Worm (Caenorhabditis elegans) whole organism, L3 larva: ENCODE measurements around the gene cup-4.
A peak's percentile ranks its signal among the peaks of the same experiment; 100 is the strongest.

Source experiments
- R02D3.7 ChIP-seq: fragments of 150-350 bp; optimal IDR thresholded peaks from 2 replicates; lab custom pipeline; 2014; ENCODE audit warnings: missing biosample characterization, missing genetic modification characterization
- ZK546.5 ChIP-seq: sonication (generic microtip); optimal IDR thresholded peaks from 2 replicates; lab custom pipeline; 2017; ENCODE audit warnings: missing biosample characterization, missing genetic modification characterization
- aly-2 ChIP-seq: fragments of 150-350 bp; optimal IDR thresholded peaks from 2 replicates; lab custom pipeline; 2014; ENCODE audit warnings: missing biosample characterization, missing genetic modification characterization
- ama-1 ChIP-seq: fragments of 150-350 bp; optimal IDR thresholded peaks from 2 replicates; lab custom pipeline; 2018
- ceh-16 ChIP-seq: sonication (generic microtip); optimal IDR thresholded peaks from 2 replicates; lab custom pipeline; 2017; ENCODE audit warnings: missing biosample characterization, missing genetic modification characterization
- ceh-28 ChIP-seq: fragments of 150-350 bp; optimal IDR thresholded peaks from 2 replicates; lab custom pipeline; 2014; ENCODE audit warnings: missing biosample characterization, missing genetic modification reagents, missing genetic modification characterization
- ceh-82 ChIP-seq: fragments of 150-350 bp; optimal IDR thresholded peaks from 2 replicates; lab custom pipeline; 2014; ENCODE audit warnings: missing biosample characterization, missing genetic modification characterization
- ceh-9 ChIP-seq: sonication (generic microtip); optimal IDR thresholded peaks from 2 replicates; lab custom pipeline; 2018; ENCODE audit warnings: missing biosample characterization, missing genetic modification characterization
- daf-12 ChIP-seq: fragments of 150-350 bp; optimal IDR thresholded peaks from 2 replicates; lab custom pipeline; 2014; ENCODE audit warnings: missing biosample characterization, missing genetic modification reagents, missing genetic modification characterization
- egl-27 ChIP-seq: sonication (generic microtip); optimal IDR thresholded peaks from 4 replicates; lab custom pipeline; 2017; ENCODE audit warnings: missing biosample characterization, missing genetic modification reagents, missing genetic modification characterization
- egl-5 ChIP-seq: fragments of 150-350 bp; optimal IDR thresholded peaks from 2 replicates; lab custom pipeline; 2017; ENCODE audit warnings: missing biosample characterization, missing genetic modification reagents, missing genetic modification characterization, inconsistent platforms
- elt-1 ChIP-seq: fragments of 150-350 bp; optimal IDR thresholded peaks from 2 replicates; lab custom pipeline; 2014; ENCODE audit warnings: missing biosample characterization, missing genetic modification characterization
- elt-2 ChIP-seq: sonication (generic microtip); optimal IDR thresholded peaks from 2 replicates; lab custom pipeline; 2016; ENCODE audit warnings: missing genetic modification reagents, mild to moderate bottlenecking, missing genetic modification characterization, missing compliant biosample characterization
- elt-3 ChIP-seq, 3 experiments: fragments of 150-350 bp in 1 of 3; sonication (generic microtip) in 2 of 3; optimal IDR thresholded peaks; 2 replicates in 2 of 3; 4 replicates in 1 of 3; lab custom pipeline; 2014 to 2017; ENCODE audit warnings: missing biosample characterization in 3 of 3, missing genetic modification characterization in 3 of 3
- eor-1 ChIP-seq, 2 experiments: fragments of 150-350 bp; optimal IDR thresholded peaks; 2 replicates each; lab custom pipeline; 2014 to 2018; ENCODE audit warnings: missing biosample characterization in 2 of 2, missing genetic modification characterization in 2 of 2
- fkh-10 ChIP-seq: sonication (generic microtip); optimal IDR thresholded peaks from 2 replicates; lab custom pipeline; 2017; ENCODE audit warnings: missing biosample characterization, missing genetic modification reagents, missing genetic modification characterization
- fkh-2 ChIP-seq: fragments of 150-350 bp; optimal IDR thresholded peaks from 2 replicates; lab custom pipeline; 2014; ENCODE audit warnings: missing biosample characterization, missing genetic modification reagents, missing genetic modification characterization
- fos-1 ChIP-seq: fragments of 150-350 bp; optimal IDR thresholded peaks from 2 replicates; lab custom pipeline; 2014; ENCODE audit warnings: missing biosample characterization, missing genetic modification characterization
- hmg-11 ChIP-seq: sonication (generic microtip); optimal IDR thresholded peaks from 2 replicates; lab custom pipeline; 2016; ENCODE audit warnings: missing genetic modification characterization, missing compliant biosample characterization
- jun-1 ChIP-seq: fragments of 150-350 bp; optimal IDR thresholded peaks from 2 replicates; lab custom pipeline; 2014; ENCODE audit warnings: missing biosample characterization, missing genetic modification reagents, missing genetic modification characterization
- lin-15B ChIP-seq: fragments of 150-350 bp; optimal IDR thresholded peaks from 2 replicates; lab custom pipeline; 2014; ENCODE audit warnings: missing biosample characterization, missing genetic modification characterization
- lin-39 ChIP-seq: fragments of 150-350 bp; optimal IDR thresholded peaks from 2 replicates; lab custom pipeline; 2018; ENCODE audit warnings: missing biosample characterization, missing genetic modification reagents, missing genetic modification characterization
- lsy-12 ChIP-seq: sonication (generic microtip); optimal IDR thresholded peaks from 2 replicates; lab custom pipeline; 2016; ENCODE audit warnings: mild to moderate bottlenecking, missing genetic modification characterization, missing compliant biosample characterization
- mdl-1 ChIP-seq: fragments of 150-350 bp; optimal IDR thresholded peaks from 2 replicates; lab custom pipeline; 2014; ENCODE audit warnings: missing biosample characterization, missing genetic modification characterization
- mml-1 ChIP-seq: fragments of 150-350 bp; sonication (generic microtip); optimal IDR thresholded peaks from 3 replicates; lab custom pipeline; 2014; ENCODE audit warnings: missing biosample characterization, missing genetic modification characterization
- nfya-1 ChIP-seq: sonication (generic microtip); optimal IDR thresholded peaks from 2 replicates; lab custom pipeline; 2017; ENCODE audit warnings: missing genetic modification characterization, mild to moderate bottlenecking, missing compliant biosample characterization, antibody characterized with exemption, moderate library complexity; ENCODE audit not compliant: insufficient read depth
- nhr-11 ChIP-seq: fragments of 150-350 bp; optimal IDR thresholded peaks from 2 replicates; lab custom pipeline; 2014; ENCODE audit warnings: missing biosample characterization, missing genetic modification characterization
- nhr-12 ChIP-seq: fragments of 150-350 bp; optimal IDR thresholded peaks from 2 replicates; lab custom pipeline; 2014; ENCODE audit warnings: missing biosample characterization, missing genetic modification characterization
- nhr-23 ChIP-seq: fragments of 150-350 bp; optimal IDR thresholded peaks from 2 replicates; lab custom pipeline; 2014; ENCODE audit warnings: missing biosample characterization, missing genetic modification reagents, missing genetic modification characterization
- nhr-237 ChIP-seq: fragments of 150-350 bp; optimal IDR thresholded peaks from 2 replicates; lab custom pipeline; 2014; ENCODE audit warnings: missing biosample characterization, missing genetic modification characterization
- nhr-25 ChIP-seq: sonication (generic microtip); optimal IDR thresholded peaks from 2 replicates; lab custom pipeline; 2017; ENCODE audit warnings: missing biosample characterization, missing genetic modification characterization
- nhr-28 ChIP-seq: fragments of 150-350 bp; optimal IDR thresholded peaks from 2 replicates; lab custom pipeline; 2014; ENCODE audit warnings: missing biosample characterization, missing genetic modification characterization
- nhr-43 ChIP-seq: sonication (generic microtip); optimal IDR thresholded peaks from 2 replicates; lab custom pipeline; 2016; ENCODE audit warnings: mild to moderate bottlenecking, missing genetic modification characterization, missing compliant biosample characterization; ENCODE audit not compliant: poor library complexity, severe bottlenecking
- nhr-67 ChIP-seq: fragments of 150-350 bp; optimal IDR thresholded peaks from 2 replicates; lab custom pipeline; 2014; ENCODE audit warnings: missing biosample characterization, missing genetic modification characterization
- nhr-76 ChIP-seq: fragments of 150-350 bp; sonication (generic microtip); optimal IDR thresholded peaks from 5 replicates; lab custom pipeline; 2014; ENCODE audit warnings: missing biosample characterization, missing genetic modification characterization
- nhr-77 ChIP-seq: fragments of 150-350 bp; optimal IDR thresholded peaks from 2 replicates; lab custom pipeline; 2014; ENCODE audit warnings: missing biosample characterization, missing genetic modification characterization
- pha-4 ChIP-seq: fragments of 150-350 bp; optimal IDR thresholded peaks from 2 replicates; lab custom pipeline; 2014; ENCODE audit warnings: missing biosample characterization, missing genetic modification reagents, missing genetic modification characterization
- pqm-1 ChIP-seq: fragments of 150-350 bp; optimal IDR thresholded peaks from 2 replicates; lab custom pipeline; 2017; ENCODE audit warnings: missing biosample characterization, missing genetic modification characterization, inconsistent platforms
- sea-2 ChIP-seq: fragments of 150-350 bp; sonication (generic microtip); optimal IDR thresholded peaks from 4 replicates; lab custom pipeline; 2014; ENCODE audit warnings: missing biosample characterization, missing genetic modification reagents, missing genetic modification characterization
- skn-1 ChIP-seq: fragments of 150-350 bp; optimal IDR thresholded peaks from 2 replicates; lab custom pipeline; 2014; ENCODE audit warnings: missing biosample characterization, missing genetic modification characterization
- snpc-4 ChIP-seq: fragments of 150-350 bp; optimal IDR thresholded peaks from 2 replicates; lab custom pipeline; 2014; ENCODE audit warnings: missing biosample characterization, missing genetic modification characterization
- tbx-2 ChIP-seq: sonication (generic microtip); optimal IDR thresholded peaks from 2 replicates; lab custom pipeline; 2016; ENCODE audit warnings: mild to moderate bottlenecking, missing genetic modification characterization, missing compliant biosample characterization
- unc-39 ChIP-seq: sonication (generic microtip); optimal IDR thresholded peaks from 4 replicates; lab custom pipeline; 2017; ENCODE audit warnings: missing biosample characterization, missing genetic modification characterization
- unc-62 ChIP-seq: fragments of 150-350 bp; sonication (generic microtip); optimal IDR thresholded peaks from 4 replicates; lab custom pipeline; 2014; ENCODE audit warnings: missing biosample characterization, missing genetic modification reagents, missing genetic modification characterization
- zag-1 ChIP-seq: fragments of 150-350 bp; optimal IDR thresholded peaks from 2 replicates; lab custom pipeline; 2014; ENCODE audit warnings: missing biosample characterization, missing genetic modification characterization
- ztf-11 ChIP-seq: fragments of 150-350 bp; optimal IDR thresholded peaks from 2 replicates; lab custom pipeline; 2014; ENCODE audit warnings: missing biosample characterization, missing genetic modification characterization
- ztf-4 ChIP-seq: fragments of 150-350 bp; optimal IDR thresholded peaks from 2 replicates; lab custom pipeline; 2014; ENCODE audit warnings: missing biosample characterization, missing genetic modification characterization

The cup-4 gene

ce11 chrIII:7891573-7892306, 25.5 kb downstream of the cup-4 start, which contains the start of the genes ZK688.5 and fahd-1:
Gene ZK688.5, minus strand, starts transcription at chrIII:7891623.
Gene fahd-1, plus strand, starts transcription at chrIII:7892256.
- peak; percentile 25 for TF ChIP-seq ceh-82
- TF ChIP-seq elt-2 = peak; percentile 59
- peak; percentile 56 for TF ChIP-seq ama-1
- TF ChIP-seq egl-5 (tag; lab: Kevin White, UChicago) = peak; percentile 44
- no peak for TF ChIP-seq skn-1 (tag; lab: Kevin White, UChicago)
- TF ChIP-seq unc-39 = no peak
- TF ChIP-seq daf-12 (tag; lab: Kevin White, UChicago) = no peak
- no peak for TF ChIP-seq nhr-77 (tag; lab: Kevin White, UChicago)
- no peak for TF ChIP-seq tbx-2
- TF ChIP-seq egl-27 (tag; lab: Kevin White, UChicago) = peak; percentile 19
- no peak for TF ChIP-seq fos-1
- no peak for TF ChIP-seq nhr-12 (tag; lab: Kevin White, UChicago)
- peak; percentile 66 for TF ChIP-seq nhr-23 (tag; lab: Kevin White, UChicago)
- no peak for TF ChIP-seq nhr-28
- TF ChIP-seq ztf-11 (tag; lab: Kevin White, UChicago) = no peak
- peak; percentile 12 for TF ChIP-seq pqm-1 (tag; lab: Kevin White, UChicago)
- peak; percentile 66 for TF ChIP-seq ceh-28 (tag; lab: Kevin White, UChicago)
- peak; percentile 47 for TF ChIP-seq snpc-4
- no peak for TF ChIP-seq sea-2 (GFP tag; lab: Kevin White, UChicago)
- TF ChIP-seq nhr-237 (tag; lab: Kevin White, UChicago) = no peak
- TF ChIP-seq ceh-9 = no peak
- TF ChIP-seq nhr-25 = peak; percentile 91
- TF ChIP-seq lin-39 (tag; lab: Kevin White, UChicago) = peak; percentile 86
- TF ChIP-seq elt-3 (tag; optimal IDR thresholded peaks at IDR 0.05; lab: Kevin White, UChicago) = no peak
- TF ChIP-seq hmg-11 (tag; lab: Kevin White, UChicago) = peak; percentile 77
- no peak for TF ChIP-seq zag-1 (tag; lab: Kevin White, UChicago)
- TF ChIP-seq aly-2 (tag; lab: Kevin White, UChicago) = no peak
- TF ChIP-seq nhr-11 (tag; lab: Kevin White, UChicago) = no peak
- peak; percentile 75 for TF ChIP-seq nhr-43
- TF ChIP-seq mml-1 (tag; lab: Kevin White, UChicago) = no peak
- no peak for TF ChIP-seq unc-62 (GFP tag; lab: Kevin White, UChicago)
- TF ChIP-seq fkh-2 (tag; lab: Kevin White, UChicago) = no peak
- peak; percentile 51 for TF ChIP-seq mdl-1 (tag; lab: Kevin White, UChicago)
- no peak for TF ChIP-seq elt-1 (tag; lab: Kevin White, UChicago)
- peak; percentile 68 for TF ChIP-seq lsy-12 (tag; lab: Kevin White, UChicago)
- no peak for TF ChIP-seq ceh-16 (tag; lab: Kevin White, UChicago)
- TF ChIP-seq nhr-67 (tag; lab: Kevin White, UChicago) = no peak
- peak; percentile 38 for TF ChIP-seq nhr-76 (tag; lab: Kevin White, UChicago)
- no peak for TF ChIP-seq eor-1 (tag; optimal IDR thresholded peaks at IDR 0.05; lab: Kevin White, UChicago)
- TF ChIP-seq fkh-10 = no peak
- TF ChIP-seq nfya-1 = peak; percentile 88
- no peak for TF ChIP-seq ztf-4
- peak; percentile 69 for TF ChIP-seq lin-15B (tag; lab: Kevin White, UChicago)
- TF ChIP-seq jun-1 (tag; lab: Kevin White, UChicago) = peak; percentile 50
- peak; percentile 80 for TF ChIP-seq pha-4 (tag; lab: Kevin White, UChicago)
- peak; percentile 34 for TF ChIP-seq R02D3.7
- no peak for TF ChIP-seq ZK546.5 (tag; lab: Kevin White, UChicago)
- TF ChIP-seq, all 47 proteins: peak for 21
